Fruit fly (Drosophila melanogaster) whole organism, embryonic: ENCODE data around the gene CG11891.

Experiments
- CG30020 ChIP-seq: fragments of 200-800 bp; optimal IDR thresholded peaks from 2 replicates; lab custom pipeline; 2019; ENCODE audit warnings: missing biosample characterization, mild to moderate bottlenecking, missing genetic modification characterization, moderate library complexity
- CG43689 ChIP-seq: fragments of 200-800 bp; sonication (Bioruptor generic); IDR thresholded peaks from 2 replicates; pipeline ENCODE4 v1.3.6; 2022; ENCODE audit warnings: missing biosample characterization, missing genetic modification characterization
- Dfd ChIP-seq, 2 experiments: fragments of >200 bp; optimal IDR thresholded peaks; 2 replicates each; lab custom pipeline; 2017; ENCODE audit warnings: missing biosample characterization in 2 of 2, missing genetic modification characterization in 2 of 2
- HLH54F ChIP-seq: fragments of 200-800 bp; sonication (Bioruptor generic); optimal IDR thresholded peaks from 3 replicates; lab custom pipeline; 2016; ENCODE audit warnings: missing biosample characterization, missing genetic modification characterization
- crp ChIP-seq, 2 experiments: fragments of 200-800 bp; sonication (Bioruptor generic); optimal IDR thresholded peaks; 2 replicates in 1 of 2; 3 replicates in 1 of 2; lab custom pipeline; 2017; ENCODE audit warnings: missing biosample characterization in 2 of 2, missing genetic modification characterization in 2 of 2, mild to moderate bottlenecking in 1 of 2, moderate library complexity in 1 of 2
- dmrt99B ChIP-seq: fragments of 200-800 bp; sonication (Bioruptor generic); optimal IDR thresholded peaks from 2 replicates; lab custom pipeline; 2018; ENCODE audit warnings: missing biosample characterization, mild to moderate bottlenecking, missing genetic modification characterization, moderate library complexity
- nom ChIP-seq: fragments of 200-800 bp; sonication (Bioruptor generic); optimal IDR thresholded peaks from 2 replicates; lab custom pipeline; 2017; ENCODE audit warnings: missing biosample characterization, missing genetic modification characterization, mild to moderate bottlenecking, moderate library complexity, missing genetic modification reagents

DNA sequence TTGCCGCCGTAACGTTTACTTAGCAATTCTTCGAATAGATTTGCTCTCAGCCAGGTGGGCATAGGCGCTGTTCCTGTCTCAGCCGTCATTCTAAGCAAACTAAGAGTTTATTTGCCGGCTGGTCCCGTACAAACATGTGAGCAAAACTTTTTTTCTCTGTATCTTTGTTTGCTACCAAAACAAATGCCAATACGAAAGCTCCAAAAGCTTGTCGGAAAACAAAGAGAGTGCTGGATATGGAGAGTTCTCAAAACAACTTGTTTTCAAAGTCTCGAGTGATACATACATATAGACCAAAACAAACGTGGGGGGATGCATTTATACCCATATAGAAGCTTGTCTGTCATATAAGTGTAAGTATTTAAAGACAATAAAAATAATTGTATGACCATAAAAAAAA, 46.0 kb downstream of the CG11891 start, which contains the start of gene CG10559:
- TF ChIP-seq nom (GFP tag; lab: Kevin White, UChicago) (no peak), crp (GFP tag; optimal IDR thresholded peaks at IDR 0.05; lab: Kevin White, UChicago) (no peak), dmrt99B (tag; lab: Kevin White, UChicago) (no peak), HLH54F (GFP tag; lab: Kevin White, UChicago) (no peak), Dfd (GFP tag; optimal IDR thresholded peaks at IDR 0.05; lab: Kevin White, UChicago) (no peak), CG30020 (tag; lab: Kevin White, UChicago) (no peak), CG43689 (no peak)
